Worm (Caenorhabditis elegans) whole organism, L1 larva: Measurements from ENCODE around the gene sbsp-1.
A peak's percentile ranks its signal among the peaks of the same experiment; 100 is the strongest.

ENCODE experiments used
- C16A3.4 ChIP-seq: fragments of 150-350 bp; optimal IDR thresholded peaks from 2 replicates; lab custom pipeline; 2014; ENCODE audit warnings: missing biosample characterization, missing genetic modification characterization
- F16B12.6 ChIP-seq: fragments of 150-350 bp; optimal IDR thresholded peaks from 2 replicates; lab custom pipeline; 2014; ENCODE audit warnings: missing biosample characterization, missing genetic modification characterization
- Y116A8C.19 ChIP-seq: sonication (generic microtip); optimal IDR thresholded peaks from 2 replicates; lab custom pipeline; 2016; ENCODE audit warnings: missing compliant biosample characterization, missing genetic modification characterization, borderline replicate concordance
- aha-1 ChIP-seq: fragments of 150-350 bp; optimal IDR thresholded peaks from 2 replicates; lab custom pipeline; 2014; ENCODE audit warnings: missing biosample characterization, missing genetic modification characterization
- alr-1 ChIP-seq: fragments of 200-800 bp; sonication (Bioruptor generic); optimal IDR thresholded peaks from 2 replicates; lab custom pipeline; 2018; ENCODE audit warnings: borderline replicate concordance, mild to moderate bottlenecking, missing genetic modification characterization, missing compliant biosample characterization
- aly-2 ChIP-seq: fragments of 150-350 bp; optimal IDR thresholded peaks from 2 replicates; lab custom pipeline; 2014; ENCODE audit warnings: missing biosample characterization, missing genetic modification characterization
- blmp-1 ChIP-seq: fragments of 150-350 bp; optimal IDR thresholded peaks from 2 replicates; lab custom pipeline; 2014; ENCODE audit warnings: missing biosample characterization, missing genetic modification characterization
- ceh-8 ChIP-seq: fragments of 200-800 bp; sonication (Bioruptor generic); optimal IDR thresholded peaks from 2 replicates; lab custom pipeline; 2018; ENCODE audit warnings: mild to moderate bottlenecking, missing genetic modification characterization, moderate library complexity, missing compliant biosample characterization
- ceh-82 ChIP-seq, 3 experiments: fragments of 150-350 bp in 1 of 3; sonication (generic microtip) in 2 of 3; optimal IDR thresholded peaks; 2 replicates each; lab custom pipeline; 2014 to 2017; ENCODE audit warnings: missing biosample characterization in 3 of 3, missing genetic modification characterization in 3 of 3
- dsc-1 ChIP-seq: sonication (generic microtip); optimal IDR thresholded peaks from 2 replicates; lab custom pipeline; 2016; ENCODE audit warnings: mild to moderate bottlenecking, missing genetic modification characterization, missing compliant biosample characterization
- efl-1 ChIP-seq, 4 experiments: fragments of 150-350 bp; optimal IDR thresholded peaks in 3 of 4; peaks in 1 of 4; 1 replicate in 1 of 4; 2 replicates in 3 of 4; lab custom pipeline; 2014; ENCODE audit warnings: missing biosample characterization in 2 of 4, missing genetic modification characterization in 2 of 4, missing genetic modification reagents in 2 of 4
- efl-3 ChIP-seq: fragments of 200-800 bp; sonication (Bioruptor generic); optimal IDR thresholded peaks from 2 replicates; lab custom pipeline; 2018; ENCODE audit warnings: mild to moderate bottlenecking, missing genetic modification characterization, missing compliant biosample characterization
- egl-13 ChIP-seq: sonication (generic microtip); optimal IDR thresholded peaks from 2 replicates; lab custom pipeline; 2016; ENCODE audit warnings: missing genotype, missing genetic modification reagents, missing genetic modification characterization, missing compliant biosample characterization
- egl-27 ChIP-seq, 2 experiments: fragments of 150-350 bp in 1 of 2; sonication (generic microtip); optimal IDR thresholded peaks; 3 replicates each; lab custom pipeline; 2017 to 2018; ENCODE audit warnings: missing biosample characterization in 2 of 2, missing genetic modification characterization in 2 of 2, missing genetic modification reagents in 2 of 2
- elt-2 ChIP-seq: sonication (generic microtip); optimal IDR thresholded peaks from 2 replicates; lab custom pipeline; 2016; ENCODE audit warnings: missing genetic modification characterization, mild to moderate bottlenecking, inconsistent platforms, missing compliant biosample characterization, missing genetic modification reagents
- elt-3 ChIP-seq, 6 experiments: fragments of 150-350 bp in 1 of 6; sonication (generic microtip); optimal IDR thresholded peaks; 2 replicates each; lab custom pipeline; 2017 to 2018; ENCODE audit warnings: missing biosample characterization in 6 of 6, missing genetic modification characterization in 6 of 6, inconsistent platforms in 1 of 6
- ets-5 ChIP-seq: fragments of 200-800 bp; sonication (Bioruptor generic); IDR thresholded peaks from 2 replicates; pipeline ENCODE4 v1.3.6; 2022; ENCODE audit warnings: missing genetic modification characterization, missing compliant biosample characterization
- fkh-10 ChIP-seq: sonication (generic microtip); optimal IDR thresholded peaks from 2 replicates; lab custom pipeline; 2017; ENCODE audit warnings: missing biosample characterization, missing genetic modification reagents, missing genetic modification characterization
- fkh-4 ChIP-seq: sonication (generic microtip); optimal IDR thresholded peaks from 2 replicates; lab custom pipeline; 2016; ENCODE audit warnings: missing compliant biosample characterization, missing genetic modification characterization, borderline replicate concordance
- fos-1 ChIP-seq: fragments of 150-350 bp; optimal IDR thresholded peaks from 2 replicates; lab custom pipeline; 2014; ENCODE audit warnings: missing biosample characterization, missing genetic modification characterization
- grh-1 ChIP-seq: fragments of 200-800 bp; sonication (Bioruptor generic); IDR thresholded peaks from 2 replicates; pipeline ENCODE4 v1.3.6; 2022; ENCODE audit warnings: missing genetic modification reagents, missing genetic modification characterization, missing compliant biosample characterization
- irx-1 ChIP-seq: sonication (generic microtip); optimal IDR thresholded peaks from 2 replicates; lab custom pipeline; 2016; ENCODE audit warnings: missing genetic modification characterization, missing compliant biosample characterization
- lin-35 ChIP-seq, 2 experiments: fragments of 150-350 bp; optimal IDR thresholded peaks; 2 replicates each; lab custom pipeline; 2014; ENCODE audit warnings: missing biosample characterization in 2 of 2, missing genetic modification characterization in 2 of 2, missing genetic modification reagents in 2 of 2
- lin-39 ChIP-seq: fragments of 150-350 bp; optimal IDR thresholded peaks from 2 replicates; lab custom pipeline; 2014; ENCODE audit warnings: missing biosample characterization, missing genetic modification reagents, missing genetic modification characterization
- lir-3 ChIP-seq: sonication (generic microtip); optimal IDR thresholded peaks from 2 replicates; lab custom pipeline; 2016; ENCODE audit warnings: mild to moderate bottlenecking, missing genetic modification characterization, moderate library complexity, missing compliant biosample characterization; ENCODE audit not compliant: poor library complexity
- mef-2 ChIP-seq: fragments of 150-350 bp; optimal IDR thresholded peaks from 2 replicates; lab custom pipeline; 2014; ENCODE audit warnings: missing biosample characterization, missing genetic modification characterization
- mep-1 ChIP-seq: fragments of 150-350 bp; optimal IDR thresholded peaks from 2 replicates; lab custom pipeline; 2014; ENCODE audit warnings: missing biosample characterization, missing genetic modification characterization
- nhr-12 ChIP-seq: sonication (generic microtip); optimal IDR thresholded peaks from 2 replicates; lab custom pipeline; 2017; ENCODE audit warnings: missing biosample characterization, missing genetic modification characterization
- nhr-19 ChIP-seq: fragments of 200-800 bp; sonication (Bioruptor generic); conservative IDR thresholded peaks from 2 replicates; pipeline ENCODE4 v1.3.6; 2022; ENCODE audit warnings: missing genetic modification characterization, missing compliant biosample characterization
- nhr-20 ChIP-seq: sonication (generic microtip); optimal IDR thresholded peaks from 2 replicates; lab custom pipeline; 2016; ENCODE audit warnings: mild to moderate bottlenecking, missing genetic modification characterization, missing compliant biosample characterization
- nhr-237 ChIP-seq: fragments of 150-350 bp; optimal IDR thresholded peaks from 2 replicates; lab custom pipeline; 2014; ENCODE audit warnings: missing biosample characterization, missing genetic modification characterization
- nhr-47 ChIP-seq: sonication (generic microtip); optimal IDR thresholded peaks from 2 replicates; lab custom pipeline; 2016; ENCODE audit warnings: mild to moderate bottlenecking, missing genetic modification characterization, moderate library complexity, missing compliant biosample characterization
- nhr-71 ChIP-seq: sonication (generic microtip); optimal IDR thresholded peaks from 2 replicates; lab custom pipeline; 2016; ENCODE audit warnings: mild to moderate bottlenecking, missing genetic modification characterization, moderate library complexity, missing compliant biosample characterization
- nhr-77 ChIP-seq: fragments of 150-350 bp; optimal IDR thresholded peaks from 2 replicates; lab custom pipeline; 2014; ENCODE audit warnings: missing biosample characterization, missing genetic modification characterization
- nhr-85 ChIP-seq: sonication (generic microtip); peaks from one replicate; lab custom pipeline; 2016; ENCODE audit warnings: missing genetic modification characterization, inconsistent platforms, missing compliant biosample characterization
- pag-3 ChIP-seq: sonication (generic microtip); optimal IDR thresholded peaks from 2 replicates; lab custom pipeline; 2017; ENCODE audit warnings: missing genetic modification characterization, mild to moderate bottlenecking, missing compliant biosample characterization, antibody characterized with exemption, borderline replicate concordance; ENCODE audit not compliant: insufficient read depth
- snu-23 ChIP-seq: sonication (generic microtip); optimal IDR thresholded peaks from 2 replicates; lab custom pipeline; 2016; ENCODE audit warnings: missing genetic modification characterization, missing compliant biosample characterization
- sox-4 ChIP-seq: sonication (generic microtip); optimal IDR thresholded peaks from 2 replicates; lab custom pipeline; 2016; ENCODE audit warnings: missing genetic modification characterization, missing compliant biosample characterization
- sptf-1 ChIP-seq: fragments of 150-350 bp; optimal IDR thresholded peaks from 2 replicates; lab custom pipeline; 2014; ENCODE audit warnings: missing biosample characterization, missing genetic modification characterization
- sup-37 ChIP-seq: fragments of 200-800 bp; sonication (Bioruptor generic); optimal IDR thresholded peaks from 2 replicates; lab custom pipeline; 2018; ENCODE audit warnings: mild to moderate bottlenecking, missing genetic modification characterization, missing compliant biosample characterization
- swsn-7 ChIP-seq: sonication (generic microtip); optimal IDR thresholded peaks from 2 replicates; lab custom pipeline; 2016; ENCODE audit warnings: missing genetic modification characterization, missing compliant biosample characterization
- tbx-2 ChIP-seq: sonication (generic microtip); optimal IDR thresholded peaks from 2 replicates; lab custom pipeline; 2016; ENCODE audit warnings: missing genetic modification characterization, missing compliant biosample characterization
- unc-62 ChIP-seq: fragments of 150-350 bp; optimal IDR thresholded peaks from 2 replicates; lab custom pipeline; 2014; ENCODE audit warnings: missing biosample characterization, missing genetic modification reagents, missing genetic modification characterization
- unc-98 ChIP-seq: fragments of 200-800 bp; sonication (Bioruptor generic); IDR thresholded peaks from 2 replicates; pipeline ENCODE4 v1.3.6; 2022; ENCODE audit warnings: missing genetic modification characterization, missing compliant biosample characterization
- vab-15 ChIP-seq: sonication (generic microtip); optimal IDR thresholded peaks from 2 replicates; lab custom pipeline; 2017; ENCODE audit warnings: missing genotype, mild to moderate bottlenecking, missing genetic modification characterization, missing compliant biosample characterization
- zip-4 ChIP-seq: fragments of 200-800 bp; sonication (Bioruptor generic); optimal IDR thresholded peaks from 2 replicates; lab custom pipeline; 2018; ENCODE audit warnings: mild to moderate bottlenecking, missing genetic modification characterization, moderate library complexity, missing compliant biosample characterization
- ztf-4 ChIP-seq: fragments of 150-350 bp; optimal IDR thresholded peaks from 2 replicates; lab custom pipeline; 2014; ENCODE audit warnings: missing biosample characterization, missing genetic modification characterization

sbsp-1 gene

ce11 chrIII:10844873-10845272, 12.1 kb downstream of the sbsp-1 start, which contains the start of gene pde-12 (continued):
- TF ChIP-seq unc-98 (GFP tag; lab: Robert Waterston, UW) = no peak
- no peak for TF ChIP-seq sptf-1 (tag; lab: Kevin White, UChicago)
- no peak for TF ChIP-seq ceh-8
- no peak for TF ChIP-seq egl-27 (tag; optimal IDR thresholded peaks at IDR 0.05; lab: Kevin White, UChicago)
- peak; percentile 83 to 90 for TF ChIP-seq efl-1 (optimal IDR thresholded peaks at IDR 0.05; lab: Kevin White, UChicago)
- TF ChIP-seq efl-1 (GFP tag; optimal IDR thresholded peaks at IDR 0.05 in 1 of 2; lab: Kevin White, UChicago) = peak; percentile 84 to 98
- TF ChIP-seq zip-4 (GFP tag; lab: Kevin White, UChicago) = no peak
- TF ChIP-seq lin-35 (GFP tag; optimal IDR thresholded peaks at IDR 0.05; lab: Kevin White, UChicago) = peak; percentile 87 to 92
- TF ChIP-seq ztf-4 (tag; lab: Kevin White, UChicago) = peak; percentile 72
- peak; percentile 88 for TF ChIP-seq egl-13 (tag; lab: Kevin White, UChicago)
- TF ChIP-seq fkh-4 (tag; lab: Kevin White, UChicago) = peak; percentile 43
- no peak for TF ChIP-seq unc-62 (GFP tag; lab: Kevin White, UChicago)
- TF ChIP-seq nhr-237 = peak; percentile 13
- peak; percentile 71 for TF ChIP-seq blmp-1 (tag; lab: Kevin White, UChicago)
- TF ChIP-seq grh-1 (GFP tag; lab: Robert Waterston, UW) = peak; percentile 77
- TF ChIP-seq Y116A8C.19 (tag; lab: Kevin White, UChicago) = no peak
- TF ChIP-seq mef-2 (tag; lab: Kevin White, UChicago) = no peak
- peak; percentile 93 for TF ChIP-seq dsc-1 (tag; lab: Kevin White, UChicago)
- TF ChIP-seq swsn-7 (tag; lab: Kevin White, UChicago) = peak; percentile 93
- TF ChIP-seq sox-4 (tag; lab: Kevin White, UChicago) = peak; percentile 76
- peak; percentile 83 for TF ChIP-seq nhr-77 (tag; lab: Kevin White, UChicago)
- peak; percentile 82 for TF ChIP-seq C16A3.4 (tag; lab: Kevin White, UChicago)
- peak; percentile 96 for TF ChIP-seq nhr-47 (tag; lab: Kevin White, UChicago)
- TF ChIP-seq mep-1 (tag; lab: Kevin White, UChicago) = peak; percentile 94
- no peak for TF ChIP-seq alr-1
- TF ChIP-seq lir-3 = no peak
- TF ChIP-seq elt-3 (tag; optimal IDR thresholded peaks at IDR 0.05; lab: Kevin White, UChicago) = peak in 2 of 6 experiments; percentile 36 to 72
- no peak for TF ChIP-seq ets-5 (GFP tag; lab: Robert Waterston, UW)
- TF ChIP-seq nhr-12 (tag; lab: Kevin White, UChicago) = no peak
- peak; percentile 77 for TF ChIP-seq aha-1 (tag; lab: Kevin White, UChicago)
- TF ChIP-seq elt-2 (tag; lab: Kevin White, UChicago) = peak; percentile 77
- peak; percentile 47 for TF ChIP-seq efl-3 (GFP tag; lab: Kevin White, UChicago)
- peak; percentile 93 for TF ChIP-seq tbx-2 (tag; lab: Kevin White, UChicago)
- no peak for TF ChIP-seq vab-15 (tag; lab: Kevin White, UChicago)
- TF ChIP-seq aly-2 (tag; lab: Kevin White, UChicago) = peak; percentile 60
- TF ChIP-seq fkh-10 (GFP tag; lab: Kevin White, UChicago) = peak; percentile 42
- TF ChIP-seq lin-39 (tag; lab: Kevin White, UChicago) = peak; percentile 87
- TF ChIP-seq ceh-82 (tag; optimal IDR thresholded peaks at IDR 0.05; lab: Kevin White, UChicago) = peak; percentile 83 to 84 (median 83)
- no peak for TF ChIP-seq pag-3 (tag; lab: Kevin White, UChicago)
- TF ChIP-seq nhr-20 (tag; lab: Kevin White, UChicago) = peak; percentile 91
- peak; percentile 74 for TF ChIP-seq fos-1 (tag; lab: Kevin White, UChicago)
- TF ChIP-seq F16B12.6 (tag; lab: Kevin White, UChicago) = peak; percentile 70
- TF ChIP-seq snu-23 = peak; percentile 95
- TF ChIP-seq nhr-85 (tag; lab: Kevin White, UChicago) = peak; percentile 93
- TF ChIP-seq irx-1 (tag; lab: Kevin White, UChicago) = peak; percentile 91
- peak; percentile 95 for TF ChIP-seq nhr-71 (tag; lab: Kevin White, UChicago)
- TF ChIP-seq sup-37 = peak; percentile 69
- peak; percentile 91 for TF ChIP-seq nhr-19
